Worm (Caenorhabditis elegans): ENCODE measurements around the gene pudl-2.

ce11 chrIV:2825460-2826103 lies 9.0 kb upstream of the pudl-2 start:
- no peak for TF ChIP-seq unc-130 (GFP tag; optimal IDR thresholded peaks at IDR 0.05)
- no peak for TF ChIP-seq sea-2 (GFP tag; IDR thresholded peaks at IDR 0.05)
- no peak for TF ChIP-seq nfyb-1 (GFP tag; IDR thresholded peaks at IDR 0.05)
- no peak for TF ChIP-seq cebp-1 (GFP tag; IDR thresholded peaks at IDR 0.05)
- no peak for TF ChIP-seq cebp-1 (tag; optimal IDR thresholded peaks at IDR 0.05)

All from whole organism, young adult.